Worm (Caenorhabditis elegans) whole organism, midembryonic: Measurements from ENCODE around the gene pho-7.

Experiments
- T22C8.4 ChIP-seq: fragments of 200-800 bp; sonication (Bioruptor generic); IDR thresholded peaks from 2 replicates; pipeline ENCODE4 v1.3.6; 2022; ENCODE audit warnings: missing genetic modification characterization, missing compliant biosample characterization
- cog-1 ChIP-seq: sonication (generic microtip); optimal IDR thresholded peaks from 2 replicates; lab custom pipeline; 2016; ENCODE audit warnings: missing genetic modification characterization, missing compliant biosample characterization
- flt-1 ChIP-seq: fragments of 200-800 bp; sonication (Bioruptor generic); IDR thresholded peaks from 2 replicates; pipeline ENCODE4 v1.3.6; 2022; ENCODE audit warnings: missing genetic modification characterization, missing compliant biosample characterization
- klf-2 ChIP-seq: fragments of 200-800 bp; sonication (Bioruptor generic); conservative IDR thresholded peaks from 2 replicates; pipeline ENCODE4 v1.3.6; 2022; ENCODE audit warnings: missing genetic modification reagents, missing genetic modification characterization, missing compliant biosample characterization
- med-1 ChIP-seq: sonication (generic microtip); optimal IDR thresholded peaks from 2 replicates; lab custom pipeline; 2017; ENCODE audit warnings: missing genetic modification characterization, mild to moderate bottlenecking, missing compliant biosample characterization, antibody characterized with exemption, missing genetic modification reagents; ENCODE audit not compliant: insufficient read depth
- ref-1 ChIP-seq: fragments of 200-800 bp; sonication (Bioruptor generic); conservative IDR thresholded peaks from 2 replicates; pipeline ENCODE4 v1.3.6; 2022; ENCODE audit warnings: missing genetic modification reagents, missing genetic modification characterization, missing compliant biosample characterization
- tab-1 ChIP-seq: fragments of 200-800 bp; sonication (Bioruptor generic); IDR thresholded peaks from 2 replicates; pipeline ENCODE4 v1.3.6; 2022; ENCODE audit warnings: missing genetic modification characterization, missing compliant biosample characterization
- ztf-23 ChIP-seq: fragments of 200-800 bp; sonication (Bioruptor generic); IDR thresholded peaks from 2 replicates; pipeline ENCODE4 v1.3.6; 2022; ENCODE audit warnings: missing genetic modification reagents, missing genetic modification characterization, missing compliant biosample characterization
- ztf-29 ChIP-seq: fragments of 200-800 bp; sonication (Bioruptor generic); IDR thresholded peaks from 2 replicates; pipeline ENCODE4 v1.3.6; 2022; ENCODE audit warnings: missing genetic modification reagents, missing genetic modification characterization, missing compliant biosample characterization

The pho-7 gene

DNA sequence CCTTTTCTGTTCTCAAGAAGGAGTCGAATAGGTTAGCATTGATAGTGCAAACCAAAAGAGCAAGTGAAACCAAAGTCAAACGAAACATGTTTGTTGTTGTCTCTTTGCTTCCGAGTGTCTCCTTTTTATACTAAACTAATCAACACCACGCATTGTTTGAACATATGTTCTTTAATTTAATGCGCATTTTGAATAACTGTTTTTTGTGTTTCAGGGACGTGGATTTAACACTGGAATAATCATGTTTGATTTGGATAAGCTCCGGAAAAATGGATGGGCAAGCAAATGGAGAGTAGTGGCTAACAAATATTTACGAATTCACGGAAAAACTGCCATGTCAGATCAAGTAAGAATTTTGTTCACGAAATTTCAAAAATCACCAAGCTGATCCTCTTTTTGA, 26.5 kb upstream of the pho-7 start, which contains the start of gene K09C8.9:
TSS of gene K09C8.9 (minus strand) at position 101 of the 400 bp plus-strand sequence.
- TF ChIP-seq med-1 (GFP tag; lab: Kevin White, UChicago) (no peak), klf-2 (no peak), ztf-29 (no peak), ztf-23 (no peak)

DNA sequence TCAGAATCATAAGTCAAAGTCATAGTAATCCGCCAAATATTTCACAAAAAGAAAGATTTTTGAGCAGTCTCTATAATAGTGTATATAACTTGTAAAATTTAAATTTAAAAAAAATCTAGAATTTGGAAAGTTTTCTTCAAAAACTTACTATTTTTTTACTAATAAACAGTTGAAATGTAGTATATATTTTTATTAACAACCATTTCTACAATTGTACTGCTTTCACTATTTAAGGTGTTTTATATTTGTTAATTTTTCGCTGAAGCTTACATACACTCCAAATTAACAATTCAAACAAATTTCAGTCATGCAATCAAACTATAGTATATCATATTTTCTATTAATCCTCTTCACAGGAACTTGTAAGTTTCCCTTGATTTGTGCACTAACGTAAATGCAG, 25.1 kb upstream of the pho-7 start, which contains the start of gene lge-1:
TSS of gene lge-1 (plus strand) at position 301 of the 400 bp plus-strand sequence.
- TF ChIP-seq cog-1 (tag; lab: Kevin White, UChicago) (no peak), ztf-23 (no peak), tab-1 (GFP tag; lab: Robert Waterston, UW) (no peak), ztf-29 (no peak), klf-2 (no peak), ref-1 (GFP tag; lab: Robert Waterston, UW) (no peak), flt-1 (GFP tag; lab: Robert Waterston, UW) (no peak), med-1 (GFP tag; lab: Kevin White, UChicago) (no peak), T22C8.4 (GFP tag; lab: Robert Waterston, UW) (no peak)

ce11 chrX:10965508-10965907, 24.4 kb upstream of the pho-7 start:
- TF ChIP-seq med-1 (GFP tag; lab: Kevin White, UChicago) (no peak), ztf-29 (no peak), T22C8.4 (GFP tag; lab: Robert Waterston, UW) (no peak), cog-1 (tag; lab: Kevin White, UChicago) (no peak), ztf-23 (no peak), klf-2 (no peak), flt-1 (GFP tag; lab: Robert Waterston, UW) (no peak), tab-1 (GFP tag; lab: Robert Waterston, UW) (no peak), ref-1 (GFP tag; lab: Robert Waterston, UW) (no peak)

ce11 chrX:10963453-10964046, 22.4 kb upstream of the pho-7 start, which contains the start of gene nas-10:
Gene nas-10 (minus strand): TSS chrX:10963503.
- TF ChIP-seq ztf-29 = peak; percentile 82
- peak; percentile 87 for TF ChIP-seq klf-2
- peak; percentile 90 for TF ChIP-seq tab-1 (GFP tag; lab: Robert Waterston, UW)
- TF ChIP-seq ref-1 (GFP tag; lab: Robert Waterston, UW) = peak; percentile 75
- TF ChIP-seq med-1 (GFP tag; lab: Kevin White, UChicago) = no peak
- TF ChIP-seq T22C8.4 (GFP tag; lab: Robert Waterston, UW) = peak; percentile 90
- TF ChIP-seq flt-1 (GFP tag; lab: Robert Waterston, UW) = peak; percentile 95
- TF ChIP-seq ztf-23 = peak; percentile 95
- peak; percentile 79 for TF ChIP-seq cog-1 (tag; lab: Kevin White, UChicago)

DNA sequence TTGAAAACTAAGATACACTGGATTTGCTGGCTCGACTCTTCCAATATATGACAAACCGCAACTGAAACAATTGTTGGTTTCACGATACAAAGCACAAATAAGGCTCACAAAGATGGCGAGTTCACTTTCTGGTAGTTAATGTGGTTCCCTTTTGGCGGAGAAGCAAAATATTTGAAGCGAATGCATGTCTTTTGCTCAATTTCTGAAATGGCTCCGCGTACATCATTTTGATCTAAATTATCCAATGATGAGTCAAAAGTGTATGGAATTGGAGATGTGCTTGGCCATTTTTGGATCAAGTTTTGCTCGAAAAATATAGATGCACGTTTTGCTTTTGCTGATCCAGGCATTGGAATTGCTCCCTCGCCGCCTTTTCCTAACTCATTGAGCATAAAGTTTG, 20.6 kb upstream of the pho-7 start:
- TF ChIP-seq flt-1 (GFP tag; lab: Robert Waterston, UW) (no peak), cog-1 (tag; lab: Kevin White, UChicago) (no peak), klf-2 (no peak), ztf-23 (no peak), med-1 (GFP tag; lab: Kevin White, UChicago) (no peak), tab-1 (GFP tag; lab: Robert Waterston, UW) (no peak), ref-1 (GFP tag; lab: Robert Waterston, UW) (no peak), ztf-29 (no peak), T22C8.4 (GFP tag; lab: Robert Waterston, UW) (no peak)

DNA sequence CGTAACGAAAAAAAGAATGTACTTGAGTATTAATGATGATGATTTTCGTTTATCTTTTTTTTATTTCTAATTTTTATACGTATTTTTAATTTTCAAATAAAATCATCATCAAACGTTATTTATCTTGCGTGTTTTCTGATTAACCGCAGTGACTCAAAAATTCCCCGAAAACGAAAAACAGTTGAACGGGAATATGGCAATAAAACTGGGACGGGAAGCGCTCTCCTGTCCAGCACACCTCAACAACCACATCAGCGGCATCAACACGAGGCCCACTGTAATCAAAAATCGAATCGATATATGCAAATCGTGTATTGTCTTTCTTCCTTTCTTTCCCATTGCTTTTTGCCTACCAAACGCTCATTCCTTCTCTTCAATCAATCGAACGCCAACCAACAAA, 18.0 kb upstream of the pho-7 start, which contains the start of gene K09C8.2:
TSS of gene K09C8.2 (plus strand) at position 301 of the 400 bp plus-strand sequence.
- TF ChIP-seq cog-1 (tag; lab: Kevin White, UChicago) = no peak
- TF ChIP-seq ztf-29 = no peak
- no peak for TF ChIP-seq ztf-23
- TF ChIP-seq klf-2 = no peak
- TF ChIP-seq flt-1 (GFP tag; lab: Robert Waterston, UW) = no peak
- no peak for TF ChIP-seq T22C8.4 (GFP tag; lab: Robert Waterston, UW)
- TF ChIP-seq ref-1 (GFP tag; lab: Robert Waterston, UW) = no peak
- TF ChIP-seq med-1 (GFP tag; lab: Kevin White, UChicago) = no peak
- TF ChIP-seq tab-1 (GFP tag; lab: Robert Waterston, UW) = no peak

ce11 chrX:10958427-10958826, 17.3 kb upstream of the pho-7 start, which contains the start of gene nlp-19:
Gene nlp-19 (plus strand): TSS chrX:10958727.
- TF ChIP-seq ztf-23 = no peak

DNA sequence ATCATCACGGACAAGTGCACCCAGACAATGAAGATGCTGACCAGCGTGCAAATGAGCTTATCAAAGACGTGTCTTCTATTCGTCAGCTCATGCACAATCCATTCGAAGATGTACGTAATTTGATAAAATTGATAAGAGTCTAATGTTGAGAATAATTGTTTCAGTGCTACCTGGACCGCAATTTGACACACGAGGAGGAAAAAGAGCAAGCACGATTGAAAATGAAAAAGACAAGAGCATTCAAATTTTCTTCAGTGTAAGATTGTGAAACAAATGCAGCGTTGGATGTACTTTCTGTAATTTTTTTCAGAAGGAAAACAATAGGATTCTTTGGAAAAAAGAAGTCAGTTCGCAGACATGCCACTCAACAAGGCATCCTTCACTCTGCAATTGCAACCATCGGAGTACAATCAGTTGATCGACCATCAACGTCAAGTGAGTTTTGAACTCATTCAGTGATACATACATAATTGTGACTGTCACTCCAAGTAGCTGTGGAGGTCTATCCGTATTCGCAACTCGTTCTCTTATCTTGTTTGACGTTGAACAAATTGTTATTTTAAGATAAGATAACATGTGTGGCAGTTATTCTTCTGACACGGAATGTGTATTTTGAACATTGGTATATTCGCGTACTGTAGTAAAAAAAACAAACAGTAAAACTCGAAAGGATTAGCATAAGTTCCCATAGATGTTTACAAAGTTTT, 16.0 kb upstream of the pho-7 start:
- TF ChIP-seq tab-1 (GFP tag; lab: Robert Waterston, UW) (no peak), T22C8.4 (GFP tag; lab: Robert Waterston, UW) (no peak)

- TF ChIP-seq ztf-23 (no peak), T22C8.4 (GFP tag; lab: Robert Waterston, UW) (no peak), ref-1 (GFP tag; lab: Robert Waterston, UW) (no peak), med-1 (GFP tag; lab: Kevin White, UChicago) (no peak), ztf-29 (no peak), klf-2 (no peak), tab-1 (GFP tag; lab: Robert Waterston, UW) (no peak), cog-1 (tag; lab: Kevin White, UChicago) (no peak), flt-1 (GFP tag; lab: Robert Waterston, UW) (no peak)
Measured at ce11 chrX:10953834-10954233, 12.7 kb upstream of the pho-7 start, which contains the start of gene pbo-4. Gene pbo-4 (plus strand): TSS chrX:10954134.

DNA sequence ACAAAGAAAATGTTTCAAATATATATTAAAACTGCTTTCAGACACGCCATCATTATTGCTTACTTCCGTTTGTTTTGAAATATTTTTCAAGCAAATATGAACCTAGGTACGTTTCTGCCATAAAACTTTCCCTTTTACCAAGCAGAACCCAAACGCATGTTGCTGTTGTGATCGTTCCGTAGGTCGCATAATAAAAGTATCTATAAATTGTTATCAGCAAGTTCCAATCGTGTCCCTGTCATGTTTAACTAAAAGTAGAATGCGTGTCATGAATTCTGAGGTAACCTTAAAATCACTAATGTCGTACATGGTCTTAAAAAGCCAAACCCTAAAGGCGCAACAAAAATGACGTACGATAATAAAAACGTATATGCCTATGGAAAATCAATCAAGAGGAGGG, 10.8 kb upstream of the pho-7 start:
- TF ChIP-seq T22C8.4 (GFP tag; lab: Robert Waterston, UW) = no peak
- no peak for TF ChIP-seq ztf-29
- no peak for TF ChIP-seq med-1 (GFP tag; lab: Kevin White, UChicago)
- TF ChIP-seq ref-1 (GFP tag; lab: Robert Waterston, UW) = no peak
- no peak for TF ChIP-seq ztf-23
- TF ChIP-seq tab-1 (GFP tag; lab: Robert Waterston, UW) = no peak
- no peak for TF ChIP-seq cog-1 (tag; lab: Kevin White, UChicago)
- no peak for TF ChIP-seq klf-2
- TF ChIP-seq flt-1 (GFP tag; lab: Robert Waterston, UW) = no peak
